Worm (Caenorhabditis elegans) whole organism, early embryonic: Measurements from ENCODE around the gene ZK105.11.

Source experiments
- B0310.2 ChIP-seq: sonication (generic microtip); optimal IDR thresholded peaks from 2 replicates; lab custom pipeline; 2016; ENCODE audit warnings: mild to moderate bottlenecking, missing genetic modification characterization, missing compliant biosample characterization
- aly-1 ChIP-seq: sonication (generic microtip); optimal IDR thresholded peaks from 2 replicates; lab custom pipeline; 2016; ENCODE audit warnings: missing genetic modification characterization, missing compliant biosample characterization
- ceh-13 ChIP-seq: fragments of 200-800 bp; sonication (Bioruptor generic); optimal IDR thresholded peaks from 2 replicates; lab custom pipeline; 2018; ENCODE audit warnings: mild to moderate bottlenecking, missing genetic modification characterization, missing compliant biosample characterization
- ceh-36 ChIP-seq: sonication (generic microtip); optimal IDR thresholded peaks from 2 replicates; lab custom pipeline; 2016; ENCODE audit warnings: missing genetic modification characterization, inconsistent platforms, missing compliant biosample characterization
- ets-7 ChIP-seq: sonication (generic microtip); optimal IDR thresholded peaks from 2 replicates; lab custom pipeline; 2016; ENCODE audit warnings: missing genotype, missing genetic modification characterization, missing compliant biosample characterization
- hnd-1 ChIP-seq: sonication (generic microtip); optimal IDR thresholded peaks from 2 replicates; lab custom pipeline; 2016; ENCODE audit warnings: missing genetic modification characterization, missing compliant biosample characterization
- scrt-1 ChIP-seq: fragments of 200-800 bp; sonication (Bioruptor generic); IDR thresholded peaks from 2 replicates; pipeline ENCODE4 v1.3.6; 2022; ENCODE audit warnings: missing genetic modification characterization, missing compliant biosample characterization
- tbx-37 ChIP-seq: fragments of 200-800 bp; sonication (Bioruptor generic); conservative IDR thresholded peaks from 2 replicates; pipeline ENCODE4 v1.3.6; 2022; ENCODE audit warnings: missing genetic modification reagents, missing genetic modification characterization, missing compliant biosample characterization

ce11 chrV:7741918-7742317, 33.5 kb upstream of the ZK105.11 start:
- TF ChIP-seq hnd-1 (tag; lab: Kevin White, UChicago): no peak
- TF ChIP-seq B0310.2: no peak
- TF ChIP-seq ceh-36 (tag; lab: Kevin White, UChicago): no peak
- no peak for TF ChIP-seq ets-7 (tag; lab: Kevin White, UChicago)
- TF ChIP-seq scrt-1 (GFP tag; lab: Robert Waterston, UW): no peak
- no peak for TF ChIP-seq tbx-37 (GFP tag; lab: Robert Waterston, UW)
- TF ChIP-seq aly-1 (tag; lab: Kevin White, UChicago): no peak
- TF ChIP-seq ceh-13 (GFP tag; lab: Kevin White, UChicago): no peak
